Fruit fly (Drosophila melanogaster) whole organism, embryonic: Measurements from ENCODE around the gene Shc.

Experiments
- CG12769 ChIP-seq: fragments of 200-800 bp; sonication (Bioruptor generic); optimal IDR thresholded peaks from 2 replicates; lab custom pipeline; 2019; ENCODE audit warnings: missing biosample characterization, mild to moderate bottlenecking, missing genetic modification characterization, moderate library complexity
- CG17361 ChIP-seq: fragments of 200-800 bp; sonication (Bioruptor generic); IDR thresholded peaks from 3 replicates; pipeline ENCODE4 v1.3.6; 2022; ENCODE audit warnings: missing biosample characterization, missing genetic modification characterization
- CG17385 ChIP-seq: fragments of 200-800 bp; sonication (Bioruptor generic); optimal IDR thresholded peaks from 3 replicates; lab custom pipeline; 2018; ENCODE audit warnings: missing biosample characterization, mild to moderate bottlenecking, missing genetic modification characterization
- CG2202 ChIP-seq: fragments of 200-800 bp; sonication (Bioruptor generic); optimal IDR thresholded peaks from 2 replicates; lab custom pipeline; 2018; ENCODE audit warnings: missing biosample characterization, mild to moderate bottlenecking, missing genetic modification characterization
- CG30403 ChIP-seq: fragments of 200-800 bp; sonication (Bioruptor generic); optimal IDR thresholded peaks from 3 replicates; lab custom pipeline; 2016; ENCODE audit warnings: missing biosample characterization, missing genetic modification characterization
- CG31388 ChIP-seq: fragments of 200-800 bp; sonication (Bioruptor generic); optimal IDR thresholded peaks from 2 replicates; lab custom pipeline; 2016; ENCODE audit warnings: missing biosample characterization, missing genetic modification characterization
- CG32532 ChIP-seq: fragments of 200-800 bp; sonication (Bioruptor generic); IDR thresholded peaks from 2 replicates; pipeline ENCODE4 v1.3.6; 2022; ENCODE audit warnings: missing biosample characterization, missing genetic modification characterization
- CG34376 ChIP-seq: fragments of 200-800 bp; sonication (Bioruptor generic); optimal IDR thresholded peaks from 2 replicates; lab custom pipeline; 2018; ENCODE audit warnings: missing biosample characterization, mild to moderate bottlenecking, missing genetic modification characterization
- CG3726 ChIP-seq: fragments of 200-800 bp; sonication (Bioruptor generic); IDR thresholded peaks from 3 replicates; pipeline ENCODE4, ENCODE4 v1.3.6; 2022; ENCODE audit warnings: missing biosample characterization, missing genetic modification characterization
- CG42726 ChIP-seq: fragments of 200-800 bp; sonication (Bioruptor generic); IDR thresholded peaks from 2 replicates; pipeline ENCODE4 v1.3.6; 2022; ENCODE audit warnings: missing biosample characterization, missing genetic modification characterization; ENCODE audit not compliant: partially characterized antibody
- CG4707 ChIP-seq: fragments of 200-800 bp; sonication (Bioruptor generic); optimal IDR thresholded peaks from 2 replicates; lab custom pipeline; 2018; ENCODE audit warnings: missing biosample characterization, mild to moderate bottlenecking, missing genetic modification characterization, moderate library complexity
- CG4730 ChIP-seq: fragments of 200-800 bp; sonication (Bioruptor generic); IDR thresholded peaks from 2 replicates; pipeline ENCODE4 v1.3.6; 2022; ENCODE audit warnings: missing biosample characterization, missing genetic modification characterization
- CG5953 ChIP-seq: fragments of 200-800 bp; sonication (Bioruptor generic); IDR thresholded peaks from 2 replicates; pipeline ENCODE4 v1.3.6; 2022; ENCODE audit warnings: missing biosample characterization, missing genetic modification characterization
- CG6683 ChIP-seq: fragments of 200-800 bp; sonication (Bioruptor generic); optimal IDR thresholded peaks from 2 replicates; lab custom pipeline; 2017; ENCODE audit warnings: missing biosample characterization, mild to moderate bottlenecking, missing genetic modification characterization, missing genetic modification reagents
- CG6854 ChIP-seq: fragments of 200-800 bp; sonication (Bioruptor generic); optimal IDR thresholded peaks from 3 replicates; lab custom pipeline; 2017; ENCODE audit warnings: missing biosample characterization, mild to moderate bottlenecking, missing genetic modification characterization
- CG7786 ChIP-seq: fragments of 200-800 bp; sonication (Bioruptor generic); optimal IDR thresholded peaks from 2 replicates; lab custom pipeline; 2016; ENCODE audit warnings: missing biosample characterization, missing genetic modification characterization
- CG8089 ChIP-seq: fragments of 200-800 bp; sonication (Bioruptor generic); optimal IDR thresholded peaks from 3 replicates; lab custom pipeline; 2016; ENCODE audit warnings: missing biosample characterization, missing genetic modification characterization
- Deaf1 ChIP-seq: fragments of 200-800 bp; optimal IDR thresholded peaks from 3 replicates; lab custom pipeline; 2019; ENCODE audit warnings: missing biosample characterization, mild to moderate bottlenecking, missing genetic modification characterization, moderate library complexity
- Dll ChIP-seq: fragments of 200-800 bp; sonication (Bioruptor generic); IDR thresholded peaks from 4 replicates; pipeline ENCODE4 v1.3.6; 2022; ENCODE audit warnings: missing biosample characterization, missing genetic modification characterization; ENCODE audit not compliant: partially characterized antibody
- Dp ChIP-seq: fragments of 200-800 bp; sonication (Bioruptor generic); optimal IDR thresholded peaks from 2 replicates; lab custom pipeline; 2018; ENCODE audit warnings: missing biosample characterization, mild to moderate bottlenecking, missing genetic modification characterization, moderate library complexity
- H15 ChIP-seq: fragments of 200-800 bp; sonication (Bioruptor generic); IDR thresholded peaks from 3 replicates; pipeline ENCODE4 v1.3.6; 2022; ENCODE audit warnings: missing biosample characterization, missing genetic modification characterization
- H2.0 ChIP-seq: fragments of 200-800 bp; sonication (Bioruptor generic); IDR thresholded peaks from 2 replicates; pipeline ENCODE4 v1.3.6; 2022; ENCODE audit warnings: missing biosample characterization, missing genetic modification characterization
- HLHmδ ChIP-seq: fragments of 200-800 bp; sonication (Bioruptor generic); optimal IDR thresholded peaks from 2 replicates; lab custom pipeline; 2018; ENCODE audit warnings: missing biosample characterization, mild to moderate bottlenecking, missing genetic modification characterization, moderate library complexity
- Hmx ChIP-seq: fragments of 200-800 bp; sonication (Bioruptor generic); optimal IDR thresholded peaks from 2 replicates; lab custom pipeline; 2016; ENCODE audit warnings: missing biosample characterization, missing genetic modification characterization
- Nf-YC ChIP-seq: fragments of 200-800 bp; optimal IDR thresholded peaks from 3 replicates; lab custom pipeline; 2019; ENCODE audit warnings: missing biosample characterization, mild to moderate bottlenecking, missing genetic modification characterization, moderate library complexity
- Poxn ChIP-seq: fragments of 200-800 bp; sonication (Bioruptor generic); IDR thresholded peaks from 2 replicates; pipeline ENCODE4 v1.3.6; 2022; ENCODE audit warnings: missing biosample characterization, missing genetic modification characterization
- Ravus ChIP-seq: fragments of 200-800 bp; sonication (Bioruptor generic); IDR thresholded peaks from 2 replicates; pipeline ENCODE4 v1.3.6; 2022; ENCODE audit warnings: missing biosample characterization, missing genetic modification characterization
- Scr ChIP-seq: fragments of 200-800 bp; sonication (Bioruptor generic); IDR thresholded peaks from 2 replicates; pipeline ENCODE4 v1.3.6; 2022; ENCODE audit warnings: missing biosample characterization, missing genetic modification characterization; ENCODE audit not compliant: partially characterized antibody
- Sox102F ChIP-seq: fragments of 200-800 bp; sonication (Bioruptor generic); optimal IDR thresholded peaks from 2 replicates; lab custom pipeline; 2018; ENCODE audit warnings: missing biosample characterization, mild to moderate bottlenecking, missing genetic modification characterization, moderate library complexity
- Spps ChIP-seq: fragments of 200-800 bp; sonication (Bioruptor generic); optimal IDR thresholded peaks from 2 replicates; lab custom pipeline; 2018; ENCODE audit warnings: missing biosample characterization, mild to moderate bottlenecking, missing genetic modification characterization
- aop ChIP-seq: fragments of 200-800 bp; sonication (Bioruptor generic); IDR thresholded peaks from 2 replicates; pipeline ENCODE4 v1.3.6; 2022; ENCODE audit warnings: missing biosample characterization, missing genetic modification characterization
- caup ChIP-seq: fragments of 200-800 bp; sonication (Bioruptor generic); optimal IDR thresholded peaks from 3 replicates; lab custom pipeline; 2017; ENCODE audit warnings: missing biosample characterization, mild to moderate bottlenecking, missing genetic modification characterization, moderate library complexity; ENCODE audit not compliant: severe bottlenecking
- grau ChIP-seq: fragments of 200-800 bp; optimal IDR thresholded peaks from 3 replicates; lab custom pipeline; 2019; ENCODE audit warnings: missing biosample characterization, mild to moderate bottlenecking, missing genetic modification characterization, moderate library complexity
- gsb ChIP-seq: fragments of 200-800 bp; sonication (Bioruptor generic); IDR thresholded peaks from 2 replicates; pipeline ENCODE4 v1.3.6; 2022; ENCODE audit warnings: missing biosample characterization, missing genetic modification characterization
- hbn ChIP-seq: fragments of 200-800 bp; sonication (Bioruptor generic); IDR thresholded peaks from 2 replicates; pipeline ENCODE4 v1.3.6; 2022; ENCODE audit warnings: missing biosample characterization, missing genetic modification characterization; ENCODE audit not compliant: partially characterized antibody
- jumu ChIP-seq: fragments of 200-800 bp; sonication (Bioruptor generic); optimal IDR thresholded peaks from 3 replicates; lab custom pipeline; 2016; ENCODE audit warnings: missing biosample characterization, missing genetic modification characterization
- lilli ChIP-seq: fragments of 200-800 bp; sonication (Bioruptor generic); optimal IDR thresholded peaks from 3 replicates; lab custom pipeline; 2016; ENCODE audit warnings: missing biosample characterization, missing genetic modification characterization
- lola ChIP-seq, 3 experiments: fragments of >200 bp in 2 of 3; fragments of 200-800 bp in 1 of 3; sonication (Bioruptor generic) in 1 of 3; optimal IDR thresholded peaks; 2 replicates each; lab custom pipeline; 2017 to 2019; ENCODE audit warnings: missing biosample characterization in 3 of 3, missing genetic modification characterization in 3 of 3, mild to moderate bottlenecking in 1 of 3, moderate library complexity in 1 of 3
- luna ChIP-seq: fragments of 200-800 bp; sonication (Bioruptor generic); optimal IDR thresholded peaks from 2 replicates; lab custom pipeline; 2016; ENCODE audit warnings: missing biosample characterization, missing genetic modification characterization
- maf-S ChIP-seq: fragments of 200-800 bp; sonication (Bioruptor generic); optimal IDR thresholded peaks from 2 replicates; lab custom pipeline; 2016; ENCODE audit warnings: missing biosample characterization, missing genetic modification characterization
- mam ChIP-seq: fragments of 200-800 bp; sonication (Bioruptor generic); optimal IDR thresholded peaks from 3 replicates; lab custom pipeline; 2016; ENCODE audit warnings: missing biosample characterization, missing genetic modification characterization
- odd ChIP-seq: fragments of 200-800 bp; sonication (Bioruptor generic); optimal IDR thresholded peaks from 2 replicates; lab custom pipeline; 2017; ENCODE audit warnings: missing biosample characterization, mild to moderate bottlenecking, missing genetic modification characterization
- pfk ChIP-seq: fragments of 200-800 bp; sonication (Bioruptor generic); optimal IDR thresholded peaks from 2 replicates; lab custom pipeline; 2018; ENCODE audit warnings: missing biosample characterization, mild to moderate bottlenecking, missing genetic modification characterization, moderate library complexity
- rib ChIP-seq: fragments of 200-800 bp; sonication (Bioruptor generic); IDR thresholded peaks from 2 replicates; pipeline ENCODE4 v1.3.6; 2022; ENCODE audit warnings: missing biosample characterization, missing genetic modification characterization
- schlank ChIP-seq: fragments of 200-800 bp; sonication (Bioruptor generic); optimal IDR thresholded peaks from 2 replicates; lab custom pipeline; 2018; ENCODE audit warnings: missing biosample characterization, mild to moderate bottlenecking, missing genetic modification characterization
- shn ChIP-seq: fragments of 200-800 bp; sonication (Bioruptor generic); optimal IDR thresholded peaks from 3 replicates; lab custom pipeline; 2016; ENCODE audit warnings: missing biosample characterization, missing genetic modification characterization
- sna ChIP-seq: fragments of 200-800 bp; sonication (Bioruptor generic); IDR thresholded peaks from 2 replicates; pipeline ENCODE4 v1.3.6; 2022; ENCODE audit warnings: missing biosample characterization, missing genetic modification characterization; ENCODE audit not compliant: partially characterized antibody
- wor ChIP-seq: fragments of 200-800 bp; sonication (Bioruptor generic); IDR thresholded peaks from 2 replicates; pipeline ENCODE4 v1.3.6; 2022; ENCODE audit warnings: missing biosample characterization, missing genetic modification characterization

The Shc gene

DNA sequence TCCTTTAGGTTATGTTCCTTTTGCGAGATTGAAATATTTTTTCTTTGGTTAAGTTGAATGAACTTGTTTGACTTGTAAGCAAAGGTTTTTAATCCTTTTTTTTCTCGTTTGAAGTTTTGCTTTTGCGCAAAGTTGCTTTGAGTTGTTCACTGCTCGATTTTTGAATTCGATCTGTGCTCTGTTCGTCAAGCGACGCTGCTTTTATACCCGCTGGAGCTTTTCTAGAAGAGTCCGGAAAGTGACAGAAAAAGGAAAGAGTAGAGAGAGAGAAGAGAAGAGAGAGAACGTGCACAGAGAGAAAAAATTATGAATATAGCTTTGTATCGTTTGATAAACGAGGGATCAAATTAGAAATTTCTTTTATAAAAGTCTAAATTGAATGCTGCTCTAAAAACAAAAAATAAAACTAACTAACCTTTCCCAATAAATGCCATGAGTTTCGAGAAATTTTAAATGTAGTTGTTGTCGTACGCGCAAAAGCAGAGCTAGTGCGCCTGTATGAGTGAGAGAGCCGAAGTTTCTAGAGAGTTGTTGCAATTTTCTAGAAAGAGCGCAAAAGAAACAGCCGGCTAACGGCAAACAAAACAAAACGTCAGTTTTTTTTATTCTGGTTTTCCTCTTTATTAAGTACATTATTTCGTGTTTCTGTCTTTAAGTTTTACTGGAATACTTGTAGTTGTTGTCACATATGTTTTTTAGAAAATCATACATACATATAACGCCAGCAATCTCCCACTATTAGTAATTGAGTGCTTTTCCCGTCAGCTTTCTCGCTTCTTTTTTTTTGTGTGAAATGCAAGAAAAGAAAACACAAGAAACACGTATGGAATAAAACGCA is 49.4 kb upstream of the Shc start, which contains the start of gene Hsp26 (continued):
- TF ChIP-seq jumu (GFP tag; lab: Kevin White, UChicago) (peak; percentile 74), lilli (GFP tag; lab: Kevin White, UChicago) (peak; percentile 89), maf-S (peak; percentile 77), rib (GFP tag; lab: Robert Waterston, UW) (peak; percentile 75), luna (GFP tag; lab: Kevin White, UChicago) (peak; percentile 60), CG2202 (tag; lab: Kevin White, UChicago) (peak; percentile 80), CG8089 (peak; percentile 79), CG32532 (GFP tag; lab: Robert Waterston, UW) (peak; percentile 90), wor (GFP tag; lab: Robert Waterston, UW) (peak; percentile 52; the same call in 1 of the 2 replicates), Sox102F (GFP tag; lab: Kevin White, UChicago) (peak; percentile 90), CG17385 (GFP tag; lab: Kevin White, UChicago) (peak; percentile 85), aop (no peak), CG30403 (peak; percentile 89), Spps (tag; lab: Kevin White, UChicago) (peak; percentile 59), Scr (GFP tag; lab: Robert Waterston, UW) (no peak), shn (peak; percentile 49), Ravus (GFP tag; lab: Robert Waterston, UW) (peak; percentile 32; the same call in 1 of the 2 replicates), odd (GFP tag; lab: Kevin White, UChicago) (peak; percentile 86), CG6683 (GFP tag; lab: Kevin White, UChicago) (peak; percentile 46), Deaf1 (peak; percentile 71), hbn (GFP tag; lab: Robert Waterston, UW) (no peak), CG7786 (GFP tag; lab: Kevin White, UChicago) (peak; percentile 83), grau (tag; lab: Kevin White, UChicago) (peak; percentile 84), Poxn (GFP tag; lab: Robert Waterston, UW) (no peak), Hmx (GFP tag; lab: Kevin White, UChicago) (peak; percentile 55), CG17361 (GFP tag; lab: Robert Waterston, UW) (peak; percentile 84), Dp (GFP tag; lab: Kevin White, UChicago) (no peak), gsb (GFP tag; lab: Robert Waterston, UW) (peak; percentile 65), caup (peak; percentile 83), Dll (GFP tag; lab: Robert Waterston, UW) (peak; percentile 30; the same call in 2 of the 4 replicates), mam (peak; percentile 85), Nf-YC (tag; lab: Kevin White, UChicago) (peak; percentile 51), schlank (tag; lab: Kevin White, UChicago) (peak; percentile 8), H15 (GFP tag; lab: Robert Waterston, UW) (no peak), CG6854 (peak; percentile 73), CG3726 (0 out of 3 replicates have a peak, but pooled peaks have one; percentile 47), pfk (GFP tag; lab: Kevin White, UChicago) (no peak), CG12769 (peak; percentile 62), H2.0 (GFP tag; lab: Robert Waterston, UW) (peak; percentile 79), CG31388 (GFP tag; lab: Kevin White, UChicago) (peak; percentile 21), CG5953 (peak; percentile 81; the same call in 1 of the 2 replicates), CG4730 (peak; percentile 65), HLHmδ (no peak), lola (GFP tag; optimal IDR thresholded peaks at IDR 0.05; lab: Kevin White, UChicago) (peak in 1 of 3 experiments; percentile 76), CG42726 (GFP tag; lab: Robert Waterston, UW) (no peak), sna (GFP tag; lab: Robert Waterston, UW) (no peak), CG4707 (GFP tag; lab: Kevin White, UChicago) (peak; percentile 49), CG34376 (GFP tag; lab: Kevin White, UChicago) (peak; percentile 83)
